Worm (Caenorhabditis elegans): ENCODE data around the gene Y57G11C.3.

DNA sequence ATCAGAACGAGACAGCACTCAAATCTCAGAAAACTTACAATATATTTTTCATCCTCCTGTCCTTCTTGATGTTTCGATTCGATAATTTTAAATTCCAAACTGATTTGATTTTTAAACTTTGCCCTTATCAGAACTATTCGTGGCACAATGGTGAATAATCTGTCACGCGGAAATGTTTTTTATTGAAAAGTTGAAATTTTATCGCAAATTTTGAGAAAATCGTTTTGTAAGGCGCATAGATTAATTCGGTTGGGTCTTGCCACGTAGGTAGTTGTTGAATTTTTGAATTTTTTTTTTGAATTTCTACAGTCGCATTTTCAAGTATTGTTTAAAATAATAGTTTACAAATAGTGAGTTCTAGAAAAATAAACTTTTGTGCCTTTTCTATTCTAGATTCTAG is 7.2 kb upstream of the Y57G11C.3 start, which contains the start of gene ptp-5.2:
- TF ChIP-seq snpc-4 (tag; optimal IDR thresholded peaks at IDR 0.05) (no peak), pha-4 (tag; optimal IDR thresholded peaks at IDR 0.05) (no peak), ceh-16 (tag; optimal IDR thresholded peaks at IDR 0.05) (no peak), ztf-4 (tag; optimal IDR thresholded peaks at IDR 0.05) (no peak), mdl-1 (tag; optimal IDR thresholded peaks at IDR 0.05) (no peak), R02D3.7 (tag; optimal IDR thresholded peaks at IDR 0.05) (no peak), lin-39 (tag; optimal IDR thresholded peaks at IDR 0.05) (no peak), ceh-82 (tag; optimal IDR thresholded peaks at IDR 0.05) (no peak), elt-3 (tag; optimal IDR thresholded peaks at IDR 0.05) (no peak), nfya-1 (tag; optimal IDR thresholded peaks at IDR 0.05; ENCODE audit: insufficient read depth) (no peak), nhr-23 (tag; optimal IDR thresholded peaks at IDR 0.05) (no peak), skn-1 (tag; optimal IDR thresholded peaks at IDR 0.05) (no peak), nhr-11 (tag; optimal IDR thresholded peaks at IDR 0.05) (no peak), nhr-237 (tag; optimal IDR thresholded peaks at IDR 0.05) (no peak)
